Fruit fly (Drosophila melanogaster) whole organism, embryonic: Measurements from ENCODE around the gene rdog.

Source experiments
- Antp ChIP-seq: fragments of 200-800 bp; sonication (Bioruptor generic); optimal IDR thresholded peaks from 3 replicates; lab custom pipeline; 2016; ENCODE audit warnings: missing biosample characterization, missing genetic modification characterization
- Blimp-1 ChIP-seq: fragments of 200-800 bp; sonication (Bioruptor generic); optimal IDR thresholded peaks from 3 replicates; lab custom pipeline; 2018; ENCODE audit warnings: missing biosample characterization, missing genetic modification characterization, mild to moderate bottlenecking, moderate library complexity, missing genetic modification reagents
- CG10209 ChIP-seq: fragments of 200-800 bp; sonication (Bioruptor generic); optimal IDR thresholded peaks from 3 replicates; lab custom pipeline; 2017; ENCODE audit warnings: missing biosample characterization, mild to moderate bottlenecking, missing genetic modification characterization, missing genetic modification reagents
- CG11093 ChIP-seq: fragments of 200-800 bp; sonication (Bioruptor generic); IDR thresholded peaks from 3 replicates; pipeline ENCODE4 v1.3.6; 2022; ENCODE audit warnings: missing biosample characterization, missing genetic modification characterization
- CG11247 ChIP-seq: fragments of 200-800 bp; sonication (Bioruptor generic); IDR thresholded peaks from 2 replicates; pipeline ENCODE4 v1.3.6; 2022; ENCODE audit warnings: missing biosample characterization, missing genetic modification characterization
- CG14014 ChIP-seq: fragments of 200-800 bp; sonication (Bioruptor generic); IDR thresholded peaks from 2 replicates; pipeline ENCODE4 v1.3.6; 2022; ENCODE audit warnings: missing biosample characterization, missing genetic modification characterization
- CG15011 ChIP-seq: fragments of 200-800 bp; sonication (Bioruptor generic); optimal IDR thresholded peaks from 3 replicates; lab custom pipeline; 2018; ENCODE audit warnings: missing biosample characterization, mild to moderate bottlenecking, missing genetic modification characterization
- CG17385 ChIP-seq: fragments of 200-800 bp; sonication (Bioruptor generic); optimal IDR thresholded peaks from 3 replicates; lab custom pipeline; 2018; ENCODE audit warnings: missing biosample characterization, mild to moderate bottlenecking, missing genetic modification characterization
- CG18764 ChIP-seq: fragments of 200-800 bp; sonication (Bioruptor generic); optimal IDR thresholded peaks from 3 replicates; lab custom pipeline; 2016; ENCODE audit warnings: missing biosample characterization, missing genetic modification characterization
- CG3163 ChIP-seq: fragments of 200-800 bp; sonication (Bioruptor generic); optimal IDR thresholded peaks from 3 replicates; lab custom pipeline; 2016; ENCODE audit warnings: missing biosample characterization, missing genetic modification characterization
- CG34422 ChIP-seq: fragments of 200-800 bp; sonication (Bioruptor generic); IDR thresholded peaks from 3 replicates; pipeline ENCODE4 v1.3.6; 2022; ENCODE audit warnings: missing biosample characterization, missing genetic modification characterization
- CG4360 ChIP-seq: fragments of 200-800 bp; sonication (Bioruptor generic); IDR thresholded peaks from 2 replicates; pipeline ENCODE4 v1.3.6; 2022; ENCODE audit warnings: missing biosample characterization, missing genetic modification characterization
- CG7963 ChIP-seq: fragments of 200-800 bp; sonication (Bioruptor generic); IDR thresholded peaks from 3 replicates; pipeline ENCODE4 v1.3.6; 2022; ENCODE audit warnings: missing biosample characterization, missing genetic modification characterization; ENCODE audit not compliant: partially characterized antibody
- CG9437 ChIP-seq: fragments of 200-800 bp; sonication (Bioruptor generic); optimal IDR thresholded peaks from 2 replicates; lab custom pipeline; 2018; ENCODE audit warnings: missing biosample characterization, mild to moderate bottlenecking, missing genetic modification characterization
- Chrac-16 ChIP-seq: fragments of 200-800 bp; sonication (Bioruptor generic); optimal IDR thresholded peaks from 3 replicates; lab custom pipeline; 2016; ENCODE audit warnings: missing biosample characterization, missing genetic modification characterization
- CkIIα-i1 ChIP-seq: fragments of 200-800 bp; sonication (Bioruptor generic); IDR thresholded peaks from 2 replicates; pipeline ENCODE4 v1.3.6; 2022; ENCODE audit warnings: missing biosample characterization, missing genetic modification characterization
- Dbx ChIP-seq: fragments of 200-800 bp; sonication (Bioruptor generic); IDR thresholded peaks from 3 replicates; pipeline ENCODE4 v1.3.6; 2022; ENCODE audit warnings: missing biosample characterization, missing genetic modification characterization
- Dll ChIP-seq: fragments of 200-800 bp; sonication (Bioruptor generic); IDR thresholded peaks from 4 replicates; pipeline ENCODE4 v1.3.6; 2022; ENCODE audit warnings: missing biosample characterization, missing genetic modification characterization; ENCODE audit not compliant: partially characterized antibody
- Ets97D ChIP-seq: fragments of 200-800 bp; sonication (Bioruptor generic); optimal IDR thresholded peaks from 3 replicates; lab custom pipeline; 2016; ENCODE audit warnings: missing biosample characterization, missing genetic modification characterization
- Fer2 ChIP-seq: fragments of 200-800 bp; sonication (Bioruptor generic); optimal IDR thresholded peaks from 2 replicates; lab custom pipeline; 2018; ENCODE audit warnings: missing biosample characterization, mild to moderate bottlenecking, missing genetic modification characterization, moderate library complexity
- H2.0 ChIP-seq: fragments of 200-800 bp; sonication (Bioruptor generic); IDR thresholded peaks from 2 replicates; pipeline ENCODE4 v1.3.6; 2022; ENCODE audit warnings: missing biosample characterization, missing genetic modification characterization
- Hr51 ChIP-seq, 2 experiments: fragments of 200-800 bp; sonication (Bioruptor generic); optimal IDR thresholded peaks; 2 replicates in 1 of 2; 3 replicates in 1 of 2; lab custom pipeline; 2016 to 2018; ENCODE audit warnings: missing biosample characterization in 2 of 2, missing genetic modification characterization in 2 of 2, mild to moderate bottlenecking in 1 of 2, moderate library complexity in 1 of 2
- Hsf ChIP-seq: fragments of 200-800 bp; sonication (Bioruptor generic); optimal IDR thresholded peaks from 3 replicates; lab custom pipeline; 2016; ENCODE audit warnings: missing biosample characterization, missing genetic modification characterization
- Lpt ChIP-seq: fragments of >200 bp; optimal IDR thresholded peaks from 2 replicates; lab custom pipeline; 2018; ENCODE audit warnings: missing biosample characterization, missing genetic modification characterization
- Neu2 ChIP-seq: fragments of 200-800 bp; sonication (Bioruptor generic); optimal IDR thresholded peaks from 3 replicates; lab custom pipeline; 2016; ENCODE audit warnings: missing biosample characterization, missing genetic modification characterization, borderline replicate concordance
- Nf-YC ChIP-seq: fragments of 200-800 bp; optimal IDR thresholded peaks from 3 replicates; lab custom pipeline; 2019; ENCODE audit warnings: missing biosample characterization, mild to moderate bottlenecking, missing genetic modification characterization, moderate library complexity
- Ptx1 ChIP-seq: fragments of 200-800 bp; sonication (Bioruptor generic); IDR thresholded peaks from 2 replicates; pipeline ENCODE4 v1.3.6; 2022; ENCODE audit warnings: missing biosample characterization, missing genetic modification characterization
- Trl ChIP-seq, 3 experiments: fragments of >200 bp in 2 of 3; fragments of 200-800 bp in 1 of 3; sonication (Bioruptor generic) in 1 of 3; optimal IDR thresholded peaks; 2 replicates in 1 of 3; 3 replicates in 2 of 3; lab custom pipeline; 2016 to 2017; ENCODE audit warnings: missing biosample characterization in 1 of 3, missing genetic modification characterization in 1 of 3
- Vsx1 ChIP-seq: fragments of 200-800 bp; sonication (Bioruptor generic); optimal IDR thresholded peaks from 2 replicates; lab custom pipeline; 2017; ENCODE audit warnings: missing biosample characterization, mild to moderate bottlenecking, missing genetic modification characterization, missing genetic modification reagents
- az2 ChIP-seq: fragments of 200-800 bp; sonication (Bioruptor generic); optimal IDR thresholded peaks from 3 replicates; lab custom pipeline; 2016; ENCODE audit warnings: missing biosample characterization, missing genetic modification characterization
- bbx ChIP-seq: fragments of 200-800 bp; sonication (Bioruptor generic); IDR thresholded peaks from 2 replicates; pipeline ENCODE4 v1.3.6; 2022; ENCODE audit warnings: missing biosample characterization, missing genetic modification characterization; ENCODE audit not compliant: partially characterized antibody
- chm ChIP-seq: fragments of 200-800 bp; sonication (Bioruptor generic); IDR thresholded peaks from 2 replicates; pipeline ENCODE4 v1.3.6; 2022; ENCODE audit warnings: missing biosample characterization, missing genetic modification characterization
- ci ChIP-seq: fragments of 200-800 bp; sonication (Bioruptor generic); IDR thresholded peaks from 3 replicates; pipeline ENCODE4 v1.3.6; 2022; ENCODE audit warnings: missing biosample characterization, missing genetic modification characterization
- fru ChIP-seq: fragments of >200 bp; optimal IDR thresholded peaks from 2 replicates; lab custom pipeline; 2017
- grau ChIP-seq: fragments of 200-800 bp; optimal IDR thresholded peaks from 3 replicates; lab custom pipeline; 2019; ENCODE audit warnings: missing biosample characterization, mild to moderate bottlenecking, missing genetic modification characterization, moderate library complexity
- grn ChIP-seq: fragments of 200-800 bp; sonication (Bioruptor generic); optimal IDR thresholded peaks from 3 replicates; lab custom pipeline; 2017; ENCODE audit warnings: missing biosample characterization, missing genetic modification characterization
- ham ChIP-seq: fragments of 200-800 bp; sonication (Bioruptor generic); IDR thresholded peaks from 2 replicates; pipeline ENCODE4 v1.3.6; 2022; ENCODE audit warnings: missing biosample characterization, missing genetic modification characterization
- nerfin-1 ChIP-seq: fragments of 200-800 bp; sonication (Bioruptor generic); optimal IDR thresholded peaks from 3 replicates; lab custom pipeline; 2019; ENCODE audit warnings: missing biosample characterization, mild to moderate bottlenecking, missing genetic modification characterization, moderate library complexity
- nerfin-2 ChIP-seq: fragments of 200-800 bp; sonication (Bioruptor generic); IDR thresholded peaks from 2 replicates; pipeline ENCODE4 v1.3.6; 2022; ENCODE audit warnings: missing biosample characterization, missing genetic modification characterization; ENCODE audit not compliant: partially characterized antibody
- nom ChIP-seq: fragments of 200-800 bp; sonication (Bioruptor generic); optimal IDR thresholded peaks from 2 replicates; lab custom pipeline; 2017; ENCODE audit warnings: missing biosample characterization, missing genetic modification characterization, mild to moderate bottlenecking, moderate library complexity, missing genetic modification reagents
- p53 ChIP-seq: fragments of 200-800 bp; sonication (Bioruptor generic); optimal IDR thresholded peaks from 2 replicates; lab custom pipeline; 2016; ENCODE audit warnings: missing biosample characterization, missing genetic modification characterization
- pros ChIP-seq: fragments of 200-800 bp; sonication (Bioruptor generic); optimal IDR thresholded peaks from 3 replicates; lab custom pipeline; 2019; ENCODE audit warnings: missing biosample characterization, mild to moderate bottlenecking, missing genetic modification characterization, moderate library complexity
- psq ChIP-seq: fragments of 200-800 bp; sonication (Bioruptor generic); optimal IDR thresholded peaks from 2 replicates; lab custom pipeline; 2017; ENCODE audit warnings: missing biosample characterization, missing genetic modification characterization
- repo ChIP-seq: fragments of 200-800 bp; sonication (Bioruptor generic); optimal IDR thresholded peaks from 2 replicates; lab custom pipeline; 2016; ENCODE audit warnings: missing biosample characterization, missing genetic modification characterization
- sim ChIP-seq: fragments of 200-800 bp; sonication (Bioruptor generic); IDR thresholded peaks from 2 replicates; pipeline ENCODE4 v1.3.6; 2022; ENCODE audit warnings: missing biosample characterization, missing genetic modification characterization
- slp2 ChIP-seq: fragments of 200-800 bp; sonication (Bioruptor generic); optimal IDR thresholded peaks from 2 replicates; lab custom pipeline; 2016; ENCODE audit warnings: missing biosample characterization, missing genetic modification characterization
- tap ChIP-seq: fragments of 200-800 bp; optimal IDR thresholded peaks from 3 replicates; lab custom pipeline; 2019; ENCODE audit warnings: missing biosample characterization, mild to moderate bottlenecking, missing genetic modification characterization, moderate library complexity
- trem ChIP-seq: fragments of 200-800 bp; optimal IDR thresholded peaks from 3 replicates; lab custom pipeline; 2019; ENCODE audit warnings: missing biosample characterization, mild to moderate bottlenecking, missing genetic modification characterization, moderate library complexity
- tx ChIP-seq: fragments of 200-800 bp; sonication (Bioruptor generic); optimal IDR thresholded peaks from 2 replicates; lab custom pipeline; 2016; ENCODE audit warnings: missing biosample characterization, missing genetic modification characterization
- vfl ChIP-seq: fragments of 200-800 bp; sonication (Bioruptor generic); optimal IDR thresholded peaks from 2 replicates; lab custom pipeline; 2016; ENCODE audit warnings: missing biosample characterization, missing genetic modification characterization

The rdog gene

dm6 chr3R:29130902-29131621 lies 26.9 kb upstream of the rdog start, which contains the start of the genes dgt6 and Vha100-1 (continued):
- TF ChIP-seq nerfin-1, result peak; percentile 39
- no peak for TF ChIP-seq CG17385 (GFP tag; lab: Kevin White, UChicago)
- TF ChIP-seq ci (GFP tag; lab: Robert Waterston, UW), result no peak
- TF ChIP-seq p53 (GFP tag; lab: Kevin White, UChicago), result no peak
- no peak for TF ChIP-seq CG18764 (GFP tag; lab: Kevin White, UChicago)
- TF ChIP-seq az2, result no peak
- no peak for TF ChIP-seq Hsf
- TF ChIP-seq vfl (GFP tag; lab: Kevin White, UChicago), result no peak
- TF ChIP-seq tx (GFP tag; lab: Kevin White, UChicago), result no peak
- TF ChIP-seq CG34422 (GFP tag; lab: Robert Waterston, UW), result 0 out of 3 replicates have a peak, but pooled peaks have one; percentile 28
- no peak for TF ChIP-seq Lpt
- TF ChIP-seq slp2 (GFP tag; lab: Kevin White, UChicago), result no peak
- no peak for TF ChIP-seq CkIIα-i1 (GFP tag; lab: Robert Waterston, UW)
- no peak for TF ChIP-seq bbx (GFP tag; lab: Robert Waterston, UW)
- TF ChIP-seq nerfin-2 (GFP tag; lab: Robert Waterston, UW), result no peak
- TF ChIP-seq Blimp-1 (GFP tag; lab: Kevin White, UChicago), result no peak
- TF ChIP-seq Ets97D (GFP tag; lab: Kevin White, UChicago), result no peak
- no peak for TF ChIP-seq pros (GFP tag; lab: Kevin White, UChicago)
- TF ChIP-seq CG3163 (GFP tag; lab: Kevin White, UChicago), result no peak
- peak; percentile 80 for TF ChIP-seq CG4360 (GFP tag; lab: Robert Waterston, UW)
- no peak for TF ChIP-seq Hr51 (GFP tag; optimal IDR thresholded peaks at IDR 0.05; lab: Kevin White, UChicago)
- no peak for TF ChIP-seq Chrac-16
- TF ChIP-seq grau (tag; lab: Kevin White, UChicago), result no peak
- peak; percentile 83 for TF ChIP-seq trem
- TF ChIP-seq fru (lab: Kevin White, UChicago), result no peak
- TF ChIP-seq Fer2, result no peak
- TF ChIP-seq Dll (GFP tag; lab: Robert Waterston, UW), result no peak
- TF ChIP-seq Nf-YC, result no peak
- no peak for TF ChIP-seq CG11247 (GFP tag; lab: Robert Waterston, UW)
- TF ChIP-seq ham, result no peak
- peak; percentile 43; the same call in 1 of the 3 replicates for TF ChIP-seq Dbx (GFP tag; lab: Robert Waterston, UW)
- no peak for TF ChIP-seq CG9437 (GFP tag; lab: Kevin White, UChicago)
- TF ChIP-seq CG14014 (GFP tag; lab: Robert Waterston, UW), result no peak
- no peak for TF ChIP-seq repo (GFP tag; lab: Kevin White, UChicago)
- TF ChIP-seq chm (GFP tag; lab: Robert Waterston, UW), result no peak
- no peak for TF ChIP-seq Trl (optimal IDR thresholded peaks at IDR 0.05; lab: Kevin White, UChicago)
- no peak for TF ChIP-seq Trl (GFP tag; optimal IDR thresholded peaks at IDR 0.05; lab: Kevin White, UChicago)
- TF ChIP-seq CG7963 (GFP tag; lab: Robert Waterston, UW), result no peak
- no peak for TF ChIP-seq psq (GFP tag; lab: Kevin White, UChicago)
- TF ChIP-seq nom, result peak; percentile 29
- no peak for TF ChIP-seq CG11093 (GFP tag; lab: Robert Waterston, UW)
- TF ChIP-seq Antp, result no peak
- TF ChIP-seq Ptx1 (GFP tag; lab: Robert Waterston, UW), result no peak
- no peak for TF ChIP-seq grn (GFP tag; lab: Kevin White, UChicago)
- no peak for TF ChIP-seq H2.0 (GFP tag; lab: Robert Waterston, UW)
- TF ChIP-seq CG15011 (GFP tag; lab: Kevin White, UChicago), result no peak
- no peak for TF ChIP-seq CG10209 (GFP tag; lab: Kevin White, UChicago)
- TF ChIP-seq Neu2 (GFP tag; lab: Kevin White, UChicago), result no peak
- no peak for TF ChIP-seq sim (GFP tag; lab: Robert Waterston, UW)
- TF ChIP-seq tap (tag; lab: Kevin White, UChicago), result no peak
- no peak for TF ChIP-seq Vsx1 (GFP tag; lab: Kevin White, UChicago)
